Fruit fly (Drosophila melanogaster) whole organism, adult: ENCODE measurements around the gene shi.

ENCODE experiments used
- CG11617 ChIP-seq: fragments of 200-800 bp; sonication (Bioruptor generic); optimal IDR thresholded peaks from 2 replicates; lab custom pipeline; 2017; ENCODE audit warnings: mild to moderate bottlenecking, missing biosample characterization, missing genetic modification reagents, missing genetic modification characterization
- CG14711 ChIP-seq: fragments of 200-800 bp; sonication (Bioruptor generic); optimal IDR thresholded peaks from 2 replicates; lab custom pipeline; 2018; ENCODE audit warnings: missing biosample characterization, mild to moderate bottlenecking, missing genetic modification characterization, moderate library complexity
- CG1620 ChIP-seq: fragments of 200-800 bp; sonication (Bioruptor generic); optimal IDR thresholded peaks from 2 replicates; lab custom pipeline; 2016; ENCODE audit warnings: missing biosample characterization, missing genetic modification characterization
- CG33017 ChIP-seq: fragments of 200-800 bp; sonication (Bioruptor generic); optimal IDR thresholded peaks from 2 replicates; lab custom pipeline; 2018; ENCODE audit warnings: missing biosample characterization, mild to moderate bottlenecking, missing genetic modification characterization, moderate library complexity
- Clk ChIP-seq: fragments of 200-800 bp; sonication (Bioruptor generic); optimal IDR thresholded peaks from 2 replicates; lab custom pipeline; 2017; ENCODE audit warnings: missing biosample characterization, missing genetic modification characterization
- Mnt ChIP-seq: fragments of 200-800 bp; sonication (Bioruptor generic); optimal IDR thresholded peaks from 2 replicates; lab custom pipeline; 2016; ENCODE audit warnings: missing biosample characterization, mild to moderate bottlenecking, missing genetic modification characterization
- bab1 ChIP-seq: fragments of 200-800 bp; sonication (Bioruptor generic); optimal IDR thresholded peaks from 3 replicates; lab custom pipeline; 2019; ENCODE audit warnings: missing biosample characterization, mild to moderate bottlenecking, missing genetic modification characterization, moderate library complexity
- cnc ChIP-seq, 2 experiments: fragments of >200 bp; optimal IDR thresholded peaks; 2 replicates each; lab custom pipeline; 2017
- kay ChIP-seq: fragments of 200-800 bp; sonication (Bioruptor generic); peaks from one replicate; lab custom pipeline; 2016; ENCODE audit warnings: missing biosample characterization, missing genetic modification characterization, borderline replicate concordance
- ovo ChIP-seq: fragments of 200-800 bp; sonication (Bioruptor generic); optimal IDR thresholded peaks from 2 replicates; lab custom pipeline; 2016; ENCODE audit warnings: missing biosample characterization, missing genetic modification characterization
- pad ChIP-seq: fragments of 200-800 bp; sonication (Bioruptor generic); optimal IDR thresholded peaks from 3 replicates; lab custom pipeline; 2017; ENCODE audit warnings: missing biosample characterization, missing genetic modification characterization, mild to moderate bottlenecking, moderate library complexity, missing genetic modification reagents
- tj ChIP-seq: fragments of 200-800 bp; sonication (Bioruptor generic); optimal IDR thresholded peaks from 3 replicates; lab custom pipeline; 2017; ENCODE audit warnings: missing biosample characterization, mild to moderate bottlenecking, missing genetic modification characterization, moderate library complexity

DNA sequence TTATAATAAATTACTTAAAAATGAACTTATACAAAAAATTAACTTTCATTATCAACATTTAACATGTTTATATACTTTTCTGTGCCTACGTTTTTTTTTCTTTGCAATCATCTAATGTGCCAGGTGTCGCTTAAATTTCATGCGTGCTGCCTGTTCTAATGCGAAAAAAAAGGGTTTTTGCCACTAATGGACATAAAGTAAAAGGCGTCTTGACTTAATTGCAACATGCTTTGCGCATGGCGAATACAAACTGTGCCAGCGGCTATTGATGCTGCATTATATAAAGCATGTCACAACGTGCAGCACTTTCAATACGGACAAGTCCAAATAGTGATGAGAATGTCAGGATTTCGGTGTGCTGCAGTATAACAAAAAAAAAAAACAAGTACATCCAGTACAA lies 29.7 kb downstream of the shi start, which contains the start of gene CG8916:
- TF ChIP-seq tj (GFP tag; lab: Kevin White, UChicago), result no peak
- TF ChIP-seq cnc (optimal IDR thresholded peaks at IDR 0.05; lab: Kevin White, UChicago), result no peak
- no peak for TF ChIP-seq CG33017 (tag; lab: Kevin White, UChicago)
- TF ChIP-seq Mnt (GFP tag; lab: Kevin White, UChicago), result no peak
- no peak for TF ChIP-seq CG11617 (GFP tag; lab: Kevin White, UChicago)
- no peak for TF ChIP-seq kay (GFP tag; lab: Kevin White, UChicago)
- no peak for TF ChIP-seq CG1620
- TF ChIP-seq ovo (GFP tag; lab: Kevin White, UChicago), result no peak
- TF ChIP-seq CG14711 (tag; lab: Kevin White, UChicago), result no peak
- TF ChIP-seq Clk, result no peak
- TF ChIP-seq pad (GFP tag; lab: Kevin White, UChicago), result no peak
- no peak for TF ChIP-seq bab1 (GFP tag; lab: Kevin White, UChicago)
